Worm (Caenorhabditis elegans): ENCODE data around the gene F59G1.8.

- TF ChIP-seq nhr-28 (tag; optimal IDR thresholded peaks at IDR 0.05), result no peak
- no peak for TF ChIP-seq cnd-1 (tag; optimal IDR thresholded peaks at IDR 0.05)
- no peak for TF ChIP-seq blmp-1 (tag; optimal IDR thresholded peaks at IDR 0.05)
- no peak for TF ChIP-seq sem-2 (GFP tag; optimal IDR thresholded peaks at IDR 0.05)
- no peak for TF ChIP-seq lsy-2 (tag; optimal IDR thresholded peaks at IDR 0.05)
- no peak for TF ChIP-seq pha-4 (tag; optimal IDR thresholded peaks at IDR 0.05)
- TF ChIP-seq lin-13 (tag; optimal IDR thresholded peaks at IDR 0.05), result no peak
- no peak for TF ChIP-seq bed-3 (GFP tag; optimal IDR thresholded peaks at IDR 0.05)
- TF ChIP-seq snpc-4 (tag; optimal IDR thresholded peaks at IDR 0.05), result no peak
- no peak for TF ChIP-seq nhr-237 (tag; optimal IDR thresholded peaks at IDR 0.05)
- no peak for TF ChIP-seq ces-1 (GFP tag; optimal IDR thresholded peaks at IDR 0.05)
These were observed 42.5 kb upstream of the F59G1.8 start, which contains the start of gene tag-234 for ce11 chrII:5863893-5864292.

Measured in whole organism, mixed stage, embryonic.